Worm (Caenorhabditis elegans): Measurements from ENCODE around the gene srh-30.

Gene srh-30

ce11 chrV:6783044-6783625, 11.6 kb upstream of the srh-30 start (continued):
- peak; percentile 32 for TF ChIP-seq tbp1 (GFP tag; optimal IDR thresholded peaks at IDR 0.05)
- no peak for TF ChIP-seq B0019.2 (GFP tag; conservative IDR thresholded peaks at IDR 0.05)
- TF ChIP-seq lsy-27 (tag; optimal IDR thresholded peaks at IDR 0.05; ENCODE audit: borderline replicate concordance, insufficient read depth): no peak
- TF ChIP-seq mel-28 (tag; optimal IDR thresholded peaks at IDR 0.05; ENCODE audit: borderline replicate concordance): no peak
- TF ChIP-seq dpl-1 (GFP tag; optimal IDR thresholded peaks at IDR 0.05): no peak
- TF ChIP-seq C17E4.6 (GFP tag; IDR thresholded peaks at IDR 0.05): 0 out of 2 replicates have a peak, but pooled peaks have one; percentile 23
- TF ChIP-seq lir-1 (GFP tag; conservative IDR thresholded peaks at IDR 0.05): no peak
- TF ChIP-seq lag-1 (GFP tag; IDR thresholded peaks at IDR 0.05): no peak
- peak; percentile 3 for TF ChIP-seq madf-8 (GFP tag; conservative IDR thresholded peaks at IDR 0.05)
- no peak for TF ChIP-seq egl-44 (GFP tag; IDR thresholded peaks at IDR 0.05)
- TF ChIP-seq madf-3 (GFP tag; IDR thresholded peaks at IDR 0.05): peak; percentile 70; the same call in 1 of the 2 replicates
- peak; percentile 22 for TF ChIP-seq ztf-18 (tag; optimal IDR thresholded peaks at IDR 0.05)
- no peak for TF ChIP-seq ceh-58 (GFP tag; IDR thresholded peaks at IDR 0.05)
- TF ChIP-seq ceh-40 (GFP tag; IDR thresholded peaks at IDR 0.05): no peak; the same call in 1 of the 2 replicates
- no peak for TF ChIP-seq Y67H2A.10 (GFP tag; conservative IDR thresholded peaks at IDR 0.05)
- TF ChIP-seq F23B12.7 (tag; optimal IDR thresholded peaks at IDR 0.05; ENCODE audit: insufficient read depth): no peak
- no peak for TF ChIP-seq ztf-22 (GFP tag; optimal IDR thresholded peaks at IDR 0.05)
- TF ChIP-seq nhr-90 (tag; optimal IDR thresholded peaks at IDR 0.05): no peak
- peak; percentile 21; the same call in 1 of the 2 replicates for TF ChIP-seq F33H1.4 (GFP tag; IDR thresholded peaks at IDR 0.05)
- no peak for TF ChIP-seq ztf-25 (GFP tag; IDR thresholded peaks at IDR 0.05)
- TF ChIP-seq dox-1 (GFP tag; IDR thresholded peaks at IDR 0.05): peak; percentile 58
- TF ChIP-seq F49E8.2 (tag; optimal IDR thresholded peaks at IDR 0.05; ENCODE audit: insufficient read depth): peak; percentile 66
- TF ChIP-seq mcd-1 (GFP tag; IDR thresholded peaks at IDR 0.05): no peak
- TF ChIP-seq hmg-1.2 (GFP tag; IDR thresholded peaks at IDR 0.05): peak; percentile 39
- no peak for TF ChIP-seq akir-1 (GFP tag; optimal IDR thresholded peaks at IDR 0.05)
- peak; percentile 81; the same call in 1 of the 2 replicates for TF ChIP-seq lin-26 (GFP tag; IDR thresholded peaks at IDR 0.05)
- TF ChIP-seq snpc-1.3 (tag; optimal IDR thresholded peaks at IDR 0.05; ENCODE audit: insufficient read depth): no peak
- no peak for TF ChIP-seq efl-1 (GFP tag; optimal IDR thresholded peaks at IDR 0.05)
- TF ChIP-seq lin-54 (GFP tag; optimal IDR thresholded peaks at IDR 0.05): peak; percentile 46
- 0 out of 2 replicates have a peak, but pooled peaks have one; percentile 8 for TF ChIP-seq pbrm-1 (GFP tag; IDR thresholded peaks at IDR 0.05)
- no peak for TF ChIP-seq K12H6.12 (tag; optimal IDR thresholded peaks at IDR 0.05)
- no peak for TF ChIP-seq nfya-2 (GFP tag; IDR thresholded peaks at IDR 0.05)
- TF ChIP-seq atf-7 (tag; optimal IDR thresholded peaks at IDR 0.05): peak; percentile 27
- TF ChIP-seq attf-5 (GFP tag; optimal IDR thresholded peaks at IDR 0.05): peak; percentile 38
- no peak for TF ChIP-seq cebp-1 (GFP tag; IDR thresholded peaks at IDR 0.05)
- TF ChIP-seq cebp-1 (tag; optimal IDR thresholded peaks at IDR 0.05): no peak
- TF ChIP-seq somi-1 (GFP tag; optimal IDR thresholded peaks at IDR 0.05): no peak
- TF ChIP-seq snpc-3.4 (tag; optimal IDR thresholded peaks at IDR 0.05): no peak
- peak; percentile 58; the same call in 1 of the 2 replicates for TF ChIP-seq hsf-1 (GFP tag; IDR thresholded peaks at IDR 0.05)
- TF ChIP-seq nfya-1 (tag; optimal IDR thresholded peaks at IDR 0.05; ENCODE audit: borderline replicate concordance, insufficient read depth): no peak
- no peak for TF ChIP-seq sptf-2 (GFP tag; optimal IDR thresholded peaks at IDR 0.05)
- TF ChIP-seq egrh-3 (GFP tag; IDR thresholded peaks at IDR 0.05): no peak
- peak; percentile 65; the same call in 1 of the 2 replicates for TF ChIP-seq attf-6 (GFP tag; IDR thresholded peaks at IDR 0.05)
- peak; percentile 75 for TF ChIP-seq tlf-1 (GFP tag; optimal IDR thresholded peaks at IDR 0.05)
- TF ChIP-seq hlh-12 (tag; optimal IDR thresholded peaks at IDR 0.05): no peak
- no peak for TF ChIP-seq ztf-26 (tag; optimal IDR thresholded peaks at IDR 0.05)
- TF ChIP-seq D2030.7 (GFP tag; IDR thresholded peaks at IDR 0.05): peak; percentile 45
